Fruit fly (Drosophila melanogaster): ENCODE data around the gene CG1271.

Gene CG1271

DNA sequence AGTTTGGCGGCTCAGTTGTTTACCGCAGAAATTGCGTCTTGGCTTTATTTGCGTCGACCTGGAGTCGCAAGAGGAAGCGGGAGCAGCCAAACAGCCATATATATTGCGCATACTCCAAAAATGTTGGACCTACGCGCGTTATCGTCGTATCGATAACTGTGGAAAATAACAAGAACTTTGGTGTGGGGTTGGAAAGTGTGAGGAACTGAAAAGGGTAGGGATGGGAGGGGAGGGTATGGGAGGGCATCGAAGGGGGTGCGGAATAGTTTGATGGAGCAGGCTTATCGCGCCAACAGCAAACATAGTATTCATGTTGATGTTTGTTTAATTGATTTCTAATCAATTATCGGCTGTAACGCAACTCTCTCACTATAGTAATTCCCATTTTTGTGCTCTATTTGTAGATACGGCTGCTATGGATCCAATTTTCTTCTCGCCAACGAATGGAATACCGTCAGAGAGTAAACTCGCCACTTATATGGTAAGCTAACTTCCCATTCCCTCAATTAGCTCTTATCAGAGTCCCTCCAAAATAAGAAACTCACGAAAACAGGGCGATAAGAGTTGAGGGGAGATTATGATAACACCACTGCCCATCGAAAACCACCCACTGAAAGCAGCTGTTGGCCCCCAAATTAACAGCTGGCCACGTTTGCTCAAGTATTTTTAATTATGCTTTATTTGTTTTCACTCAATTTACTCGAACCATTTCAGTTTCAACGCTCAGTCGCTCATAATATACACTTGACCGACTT, 31.2 kb downstream of the CG1271 start (continued):
- TF ChIP-seq CG11247 (GFP tag; IDR thresholded peaks at IDR 0.05) (no peak), Ptx1 (GFP tag; IDR thresholded peaks at IDR 0.05) (0 out of 2 replicates have a peak, but pooled peaks have one; percentile 31), onecut (GFP tag; IDR thresholded peaks at IDR 0.05) (peak; percentile 70), lola (GFP tag; optimal IDR thresholded peaks at IDR 0.05) (peak in 1 of 3 experiments; percentile 30), dpn (GFP tag; optimal IDR thresholded peaks at IDR 0.05) (peak; percentile 12 to 30), BEAF-32 (GFP tag; optimal IDR thresholded peaks at IDR 0.05) (no peak), CG13296 (GFP tag; optimal IDR thresholded peaks at IDR 0.05) (peak; percentile 16), Atf3 (GFP tag; optimal IDR thresholded peaks at IDR 0.05) (peak; percentile 28), CG6254 (GFP tag; optimal IDR thresholded peaks at IDR 0.05) (peak; percentile 77), pan (optimal IDR thresholded peaks at IDR 0.05) (no peak), pan (GFP tag; optimal IDR thresholded peaks at IDR 0.05 in 1 of 2, IDR thresholded peaks at IDR 0.05 in 1 of 2) (peak in 1 of 2 experiments; percentile 11), CG12391 (tag; optimal IDR thresholded peaks at IDR 0.05) (no peak), HHEX (GFP tag; optimal IDR thresholded peaks at IDR 0.05) (peak; percentile 63), Oli (tag; optimal IDR thresholded peaks at IDR 0.05) (no peak), NfI (GFP tag; optimal IDR thresholded peaks at IDR 0.05) (no peak), CG9437 (GFP tag; optimal IDR thresholded peaks at IDR 0.05) (peak; percentile 4), CG18764 (GFP tag; optimal IDR thresholded peaks at IDR 0.05) (peak; percentile 36), CG6654 (GFP tag; optimal IDR thresholded peaks at IDR 0.05) (peak; percentile 7), CG32532 (GFP tag; IDR thresholded peaks at IDR 0.05) (peak; percentile 45), Fer1 (GFP tag; optimal IDR thresholded peaks at IDR 0.05) (peak; percentile 58), Ada2b (GFP tag; IDR thresholded peaks at IDR 0.05) (no peak), wek (GFP tag; optimal IDR thresholded peaks at IDR 0.05) (peak; percentile 53), CG4730 (GFP tag; IDR thresholded peaks at IDR 0.05) (no peak), trh (GFP tag; optimal IDR thresholded peaks at IDR 0.05) (no peak), CG9609 (GFP tag; optimal IDR thresholded peaks at IDR 0.05) (peak; percentile 31), CG7372 (GFP tag; IDR thresholded peaks at IDR 0.05) (no peak), Kr (GFP tag; optimal IDR thresholded peaks at IDR 0.05) (peak; percentile 76), gsb-n (tag; optimal IDR thresholded peaks at IDR 0.05) (peak; percentile 23), CG4707 (GFP tag; optimal IDR thresholded peaks at IDR 0.05) (peak; percentile 47), CG18599 (GFP tag; optimal IDR thresholded peaks at IDR 0.05) (peak; percentile 86), sc (optimal IDR thresholded peaks at IDR 0.05) (no peak), sc (GFP tag; optimal IDR thresholded peaks at IDR 0.05) (peak; percentile 45), peb (GFP tag; IDR thresholded peaks at IDR 0.05) (no peak), CG14667 (GFP tag; IDR thresholded peaks at IDR 0.05) (no peak), knrl (GFP tag; IDR thresholded peaks at IDR 0.05; ENCODE audit: partially characterized antibody) (no peak), CG12219 (GFP tag; optimal IDR thresholded peaks at IDR 0.05) (peak; percentile 8), CG15073 (GFP tag; optimal IDR thresholded peaks at IDR 0.05) (no peak), cato (GFP tag; optimal IDR thresholded peaks at IDR 0.05; ENCODE audit: borderline replicate concordance) (peak; percentile 1), CG3407 (GFP tag; optimal IDR thresholded peaks at IDR 0.05) (peak; percentile 69), amos (GFP tag; IDR thresholded peaks at IDR 0.05; ENCODE audit: partially characterized antibody) (no peak; the same call in 1 of the 2 replicates), CG31365 (tag; optimal IDR thresholded peaks at IDR 0.05) (peak; percentile 67), Med (GFP tag) (peak; percentile 88), CG1233 (GFP tag; optimal IDR thresholded peaks at IDR 0.05) (peak; percentile 52), Awh (GFP tag; IDR thresholded peaks at IDR 0.05) (peak; percentile 84), CG2712 (tag; optimal IDR thresholded peaks at IDR 0.05) (peak; percentile 24), schlank (tag; optimal IDR thresholded peaks at IDR 0.05) (peak; percentile 50), scrt (GFP tag; optimal IDR thresholded peaks at IDR 0.05) (peak; percentile 28), CG10543 (GFP tag; optimal IDR thresholded peaks at IDR 0.05) (peak; percentile 89), fd3F (GFP tag; optimal IDR thresholded peaks at IDR 0.05) (no peak)
